Fruit fly (Drosophila melanogaster) Kc167 (cell line): ENCODE data around the gene CG13786.

Source experiments
- Myc ChIP-seq: fragments of >200 bp; optimal IDR thresholded peaks from 2 replicates; lab custom pipeline; 2017; ENCODE audit warnings: missing external identifiers
- Sin3A ChIP-seq: fragments of >200 bp; optimal IDR thresholded peaks from 2 replicates; lab custom pipeline; 2018; ENCODE audit warnings: missing external identifiers
- h ChIP-seq: fragments of >200 bp; optimal IDR thresholded peaks from 3 replicates; lab custom pipeline; 2018; ENCODE audit warnings: missing external identifiers
- insv ChIP-seq: fragments of >200 bp; optimal IDR thresholded peaks from 3 replicates; lab custom pipeline; 2018; ENCODE audit warnings: missing external identifiers
- psq ChIP-seq: fragments of >200 bp; optimal IDR thresholded peaks from 2 replicates; lab custom pipeline; 2017; ENCODE audit warnings: missing external identifiers
- ttk ChIP-seq: sonication (Bioruptor generic); optimal IDR thresholded peaks from 2 replicates; lab custom pipeline; 2017; ENCODE audit warnings: missing external identifiers

The CG13786 gene

DNA sequence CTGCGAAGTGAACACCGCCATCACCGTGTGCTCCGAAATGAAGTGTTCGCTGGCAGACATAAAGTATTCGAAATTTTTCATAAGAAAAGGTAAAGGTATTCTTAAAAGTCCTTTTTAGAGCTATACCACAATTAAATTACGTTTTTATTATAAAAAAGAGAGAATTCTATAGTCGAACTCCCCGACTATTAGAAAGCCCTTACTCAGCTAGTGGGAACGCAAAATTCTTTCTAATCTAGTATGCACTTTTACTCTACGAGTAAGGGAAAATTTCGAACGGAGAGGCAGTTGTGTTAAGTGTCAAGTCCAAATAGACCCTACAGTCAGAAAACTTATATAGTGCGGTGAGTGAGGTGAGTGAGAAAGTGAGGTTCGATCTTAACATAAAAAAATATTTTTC lies 4.4 kb upstream of the CG13786 start, which contains the start of gene CG31909:
TSS of gene CG31909 (plus strand) at position 301 of the 400 bp plus-strand sequence.
- TF ChIP-seq Sin3A (lab: Kevin White, UChicago) (no peak), Myc (lab: Kevin White, UChicago) (no peak), ttk (lab: Kevin White, UChicago) (no peak), psq (lab: Kevin White, UChicago) (no peak), h (lab: Kevin White, UChicago) (no peak), insv (lab: Kevin White, UChicago) (no peak)

DNA sequence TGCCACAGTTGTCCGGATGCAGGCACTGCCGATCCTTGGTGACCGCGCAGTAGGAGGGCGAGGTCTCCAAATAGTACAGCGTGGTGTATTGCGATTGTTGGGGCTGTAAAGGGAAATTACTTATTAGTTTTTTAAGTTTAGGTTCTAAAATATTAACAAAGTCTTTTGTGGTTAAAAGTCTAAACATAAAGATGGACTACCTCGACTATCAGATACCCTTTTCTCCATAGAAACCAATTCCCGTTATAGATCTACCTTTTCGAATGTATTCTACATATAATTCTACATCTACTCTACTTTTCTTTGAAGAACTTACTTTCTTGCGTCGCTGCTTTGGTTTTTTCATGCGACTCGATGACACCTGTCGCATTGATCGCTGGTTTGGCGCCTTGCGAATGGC lies 3.4 kb upstream of the CG13786 start:
- TF ChIP-seq psq (lab: Kevin White, UChicago): no peak
- TF ChIP-seq ttk (lab: Kevin White, UChicago): no peak
- no peak for TF ChIP-seq Myc (lab: Kevin White, UChicago)
- TF ChIP-seq h (lab: Kevin White, UChicago): no peak
- no peak for TF ChIP-seq insv (lab: Kevin White, UChicago)
- TF ChIP-seq Sin3A (lab: Kevin White, UChicago): no peak

DNA sequence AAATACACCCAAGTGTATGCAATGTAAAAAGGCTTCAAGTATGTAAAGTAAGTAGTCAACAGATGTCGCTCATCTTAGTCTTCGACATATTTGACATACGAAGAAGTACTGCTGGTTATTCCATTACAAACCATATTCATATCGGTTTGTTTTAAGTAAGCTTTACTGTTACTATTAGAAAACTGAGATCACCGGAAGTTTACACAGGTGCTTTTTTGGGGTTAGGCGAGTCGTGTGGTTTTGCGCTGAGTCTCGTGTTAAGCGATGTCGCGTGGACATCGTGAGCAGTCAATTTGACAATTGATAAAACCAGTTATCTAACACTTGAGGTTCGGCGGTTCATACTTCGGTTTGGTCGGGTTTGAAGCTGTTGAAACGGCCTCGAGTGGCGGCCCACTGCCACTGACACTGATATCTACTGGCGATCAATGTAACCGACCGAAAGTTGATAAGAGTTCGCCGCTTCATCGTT lies 2.0 kb upstream of the CG13786 start:
- TF ChIP-seq h (lab: Kevin White, UChicago) (no peak), insv (lab: Kevin White, UChicago) (no peak), Myc (lab: Kevin White, UChicago) (no peak), ttk (lab: Kevin White, UChicago) (no peak), Sin3A (lab: Kevin White, UChicago) (no peak)

DNA sequence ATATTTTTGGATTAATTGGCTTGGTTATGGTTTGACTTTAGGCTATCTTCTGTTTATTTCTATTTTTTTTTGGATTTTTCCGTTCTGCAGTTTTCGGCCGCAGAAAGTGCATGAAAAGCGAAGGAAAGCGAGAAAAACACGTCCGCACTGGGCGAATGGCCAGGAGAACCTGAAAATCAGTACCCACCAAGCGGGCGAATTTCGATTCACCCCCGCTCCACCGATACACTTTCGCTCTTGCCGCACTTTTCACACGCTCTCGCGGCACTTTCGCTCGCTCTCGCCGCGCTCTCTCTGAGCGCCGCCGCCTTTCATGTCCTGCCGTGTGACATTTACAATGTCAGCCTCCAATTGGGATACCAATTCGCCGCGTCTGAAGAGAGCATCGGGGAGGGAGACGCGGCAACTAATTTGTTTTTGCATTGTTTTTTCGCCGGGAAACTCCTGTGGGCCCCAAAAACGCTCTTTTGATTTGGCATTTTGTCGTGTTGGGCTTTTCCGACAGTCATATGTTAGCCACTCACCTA lies 3.4 kb downstream of the CG13786 start, which contains the start of gene Ndae1:
TSS of gene Ndae1 (minus strand) at position 51 of the 527 bp plus-strand sequence.
- TF ChIP-seq Myc (lab: Kevin White, UChicago) (no peak), h (lab: Kevin White, UChicago) (no peak), Sin3A (lab: Kevin White, UChicago) (no peak), psq (lab: Kevin White, UChicago) (no peak), ttk (lab: Kevin White, UChicago) (no peak), insv (lab: Kevin White, UChicago) (no peak)

DNA sequence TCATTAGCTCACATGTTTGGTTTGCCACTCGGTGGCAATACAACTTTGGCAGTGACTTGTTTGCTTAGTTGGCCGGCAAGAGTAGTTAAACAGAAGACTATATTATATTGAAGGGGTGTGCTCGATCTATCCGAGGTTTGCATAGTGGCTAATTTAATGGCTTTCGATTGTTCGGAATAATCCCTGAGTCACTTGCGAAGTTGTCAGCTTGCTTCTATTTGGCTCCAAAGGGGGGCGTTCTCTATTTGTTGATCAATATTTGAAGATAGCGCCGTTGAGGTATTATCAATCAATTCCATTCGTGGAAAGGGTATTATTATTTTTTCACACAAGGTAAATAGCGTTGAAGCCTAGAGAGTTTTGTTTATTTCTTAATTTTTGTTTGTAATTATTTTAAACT lies 4.7 kb downstream of the CG13786 start:
- TF ChIP-seq insv (lab: Kevin White, UChicago) (no peak), Myc (lab: Kevin White, UChicago) (no peak), Sin3A (lab: Kevin White, UChicago) (no peak)

DNA sequence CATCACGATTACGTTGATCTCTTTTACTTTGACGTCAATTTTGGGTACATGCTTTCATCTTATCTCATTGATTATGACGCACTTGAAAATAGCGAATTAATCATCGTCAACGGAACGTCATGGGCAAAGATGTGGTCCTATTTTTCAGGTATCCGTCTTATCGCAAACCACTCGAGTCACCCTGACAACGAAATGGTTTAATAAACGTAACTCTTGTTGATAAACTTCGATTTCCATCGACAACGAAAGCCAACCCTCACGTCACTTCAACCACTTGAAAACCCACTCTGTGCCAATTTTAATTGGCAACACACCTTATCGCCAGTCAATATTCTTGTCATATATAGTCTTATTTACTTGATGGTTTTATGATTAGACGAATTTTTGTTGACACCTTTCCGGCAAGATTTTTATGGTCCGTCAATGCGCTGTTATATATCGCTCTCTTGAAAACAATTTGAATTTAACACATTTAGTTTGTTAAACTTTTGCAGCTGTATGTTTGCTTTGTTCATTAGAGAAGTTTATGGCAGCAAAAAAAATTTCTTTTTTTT lies 10.5 kb downstream of the CG13786 start:
- no peak for TF ChIP-seq Myc (lab: Kevin White, UChicago)
- TF ChIP-seq ttk (lab: Kevin White, UChicago): no peak
- TF ChIP-seq insv (lab: Kevin White, UChicago): no peak

DNA sequence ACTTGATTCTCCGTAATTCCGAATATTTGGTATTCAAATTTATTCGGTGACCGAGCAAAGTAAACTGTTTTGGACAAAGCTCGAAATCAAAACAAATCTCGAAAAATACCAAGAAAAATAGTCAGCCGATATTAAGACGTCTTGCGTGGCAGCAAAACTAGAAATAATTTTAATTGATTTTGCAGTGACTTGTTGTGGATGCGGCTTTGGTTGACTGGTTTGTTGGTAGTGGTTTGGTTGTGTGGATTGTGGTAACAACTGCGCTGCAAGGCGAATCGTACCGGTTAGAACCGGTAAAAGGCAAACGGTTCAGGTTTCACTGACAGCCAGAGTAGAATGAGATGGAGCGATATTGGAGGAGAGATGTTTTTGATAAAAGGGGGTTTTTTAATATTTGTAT lies 11.3 kb downstream of the CG13786 start:
- TF ChIP-seq psq (lab: Kevin White, UChicago) (no peak), ttk (lab: Kevin White, UChicago) (no peak), insv (lab: Kevin White, UChicago) (no peak), Myc (lab: Kevin White, UChicago) (no peak)

DNA sequence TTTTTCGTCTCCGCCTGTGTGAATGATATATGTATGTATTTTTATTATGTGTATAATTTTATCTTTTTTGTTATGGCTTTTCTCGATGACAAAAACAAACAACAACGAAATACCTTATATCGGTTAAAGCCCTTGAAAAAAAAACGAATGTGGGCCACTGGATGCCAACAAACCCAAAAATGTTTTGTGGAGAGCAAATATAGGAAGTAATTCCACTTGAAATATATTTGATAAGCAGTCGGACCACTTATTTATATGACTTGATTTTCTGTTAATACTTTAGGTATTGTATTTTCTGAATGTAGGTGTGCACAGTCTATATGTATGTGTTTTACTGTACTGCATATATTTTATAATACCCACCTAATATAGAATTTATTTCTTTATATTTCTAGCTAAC lies 11.8 kb downstream of the CG13786 start:
- TF ChIP-seq ttk (lab: Kevin White, UChicago): no peak
- no peak for TF ChIP-seq insv (lab: Kevin White, UChicago)
- TF ChIP-seq psq (lab: Kevin White, UChicago): no peak
- no peak for TF ChIP-seq Sin3A (lab: Kevin White, UChicago)
- no peak for TF ChIP-seq Myc (lab: Kevin White, UChicago)
- no peak for TF ChIP-seq h (lab: Kevin White, UChicago)

DNA sequence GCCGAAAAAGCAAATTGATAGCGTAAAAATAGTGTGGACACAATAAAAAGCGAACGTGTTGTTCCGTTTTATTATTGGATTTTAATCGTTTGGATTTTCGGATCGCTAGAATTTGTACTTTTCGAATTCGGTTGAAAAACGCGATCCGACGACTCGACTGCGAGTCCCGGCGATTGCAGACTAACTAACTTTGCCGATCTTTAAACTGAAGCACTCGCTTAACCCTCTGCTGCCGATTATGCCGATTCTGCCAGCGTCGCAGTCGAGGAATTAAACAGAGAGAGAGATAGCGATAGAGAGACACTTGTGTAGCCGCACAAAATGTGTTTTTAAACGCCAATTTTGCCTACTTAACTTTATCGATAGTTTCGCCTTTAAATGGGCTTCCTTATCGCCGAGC lies 12.5 kb downstream of the CG13786 start:
- no peak for TF ChIP-seq h (lab: Kevin White, UChicago)
- no peak for TF ChIP-seq insv (lab: Kevin White, UChicago)
- TF ChIP-seq ttk (lab: Kevin White, UChicago): no peak
- TF ChIP-seq psq (lab: Kevin White, UChicago): no peak
- TF ChIP-seq Myc (lab: Kevin White, UChicago): no peak

DNA sequence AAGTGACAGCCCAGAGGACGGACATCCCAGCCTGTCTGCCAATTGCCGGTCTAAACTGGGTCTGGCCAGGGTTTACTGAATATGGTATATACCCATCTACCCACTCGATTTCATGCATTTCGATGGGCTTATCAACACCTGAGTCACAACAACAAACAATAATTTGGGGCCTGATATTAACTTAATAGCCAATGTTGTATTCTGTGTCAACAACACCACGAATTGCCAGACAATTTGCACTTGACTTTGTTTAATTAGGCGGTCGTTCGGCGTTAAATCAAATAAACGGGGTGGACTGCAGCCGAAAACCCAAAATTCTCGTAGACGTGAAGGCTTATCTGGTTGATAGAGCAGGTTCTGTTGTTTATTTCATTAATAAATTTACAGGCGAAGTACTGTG lies 13.5 kb downstream of the CG13786 start:
- TF ChIP-seq psq (lab: Kevin White, UChicago) (no peak), insv (lab: Kevin White, UChicago) (no peak), h (lab: Kevin White, UChicago) (no peak), Sin3A (lab: Kevin White, UChicago) (no peak), Myc (lab: Kevin White, UChicago) (no peak), ttk (lab: Kevin White, UChicago) (no peak)

DNA sequence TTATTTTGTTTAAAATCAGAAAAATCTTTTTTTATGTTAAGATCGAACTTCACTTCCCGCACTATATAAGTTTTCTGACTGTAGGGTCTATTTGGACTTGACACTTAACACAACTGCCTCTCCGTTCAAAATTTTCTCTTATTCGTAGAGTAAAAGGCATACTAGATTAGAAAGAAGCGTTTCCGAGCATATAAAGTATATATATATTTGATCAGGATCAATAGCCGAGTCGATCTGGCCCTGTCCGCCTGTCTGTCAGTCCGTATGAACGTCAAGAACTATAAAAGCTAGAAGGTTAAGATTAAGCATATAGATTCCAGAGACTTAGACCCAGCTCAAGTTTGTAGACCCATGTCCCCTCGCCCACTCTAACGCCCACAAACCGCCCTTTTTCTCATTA lies 20.1 kb downstream of the CG13786 start, which contains the start of gene CG43800:
TSS of gene CG43800 (minus strand) at position 101 of the 400 bp plus-strand sequence.
- no peak for TF ChIP-seq ttk (lab: Kevin White, UChicago)
- TF ChIP-seq h (lab: Kevin White, UChicago): no peak
- no peak for TF ChIP-seq Myc (lab: Kevin White, UChicago)
- TF ChIP-seq psq (lab: Kevin White, UChicago): no peak
- no peak for TF ChIP-seq Sin3A (lab: Kevin White, UChicago)
- TF ChIP-seq insv (lab: Kevin White, UChicago): no peak

DNA sequence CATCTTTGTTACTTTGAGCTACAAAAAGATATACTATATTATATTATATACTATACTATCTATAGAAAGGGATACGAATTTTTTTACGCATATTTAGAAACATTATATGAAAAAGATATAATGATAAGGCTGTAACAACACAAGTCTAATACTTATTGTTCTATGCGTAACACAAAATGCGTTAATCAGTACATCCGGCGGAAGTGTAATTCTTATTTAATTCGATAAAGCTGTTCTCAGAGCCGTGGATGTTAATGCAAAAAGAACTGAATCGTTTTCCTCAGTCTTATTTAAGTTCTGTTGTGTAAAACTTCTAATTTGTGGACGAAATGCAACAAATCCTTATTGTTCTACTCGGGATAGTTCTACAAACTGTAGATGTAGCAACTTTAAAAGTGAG lies 25.3 kb downstream of the CG13786 start, which contains the start of gene CG43799:
TSS of gene CG43799 (plus strand) at position 301 of the 400 bp plus-strand sequence.
- TF ChIP-seq Myc (lab: Kevin White, UChicago): no peak
- TF ChIP-seq psq (lab: Kevin White, UChicago): no peak
- TF ChIP-seq Sin3A (lab: Kevin White, UChicago): no peak
- no peak for TF ChIP-seq h (lab: Kevin White, UChicago)
- no peak for TF ChIP-seq insv (lab: Kevin White, UChicago)
- no peak for TF ChIP-seq ttk (lab: Kevin White, UChicago)
